Fruit fly (Drosophila melanogaster) whole organism, embryonic: Measurements from ENCODE around the gene CG9986.

Source experiments
- Bdp1 ChIP-seq: fragments of 200-800 bp; sonication (Bioruptor generic); optimal IDR thresholded peaks from 3 replicates; lab custom pipeline; 2016; ENCODE audit warnings: missing biosample characterization, missing genetic modification characterization
- Blimp-1 ChIP-seq: fragments of 200-800 bp; sonication (Bioruptor generic); optimal IDR thresholded peaks from 3 replicates; lab custom pipeline; 2018; ENCODE audit warnings: missing biosample characterization, missing genetic modification characterization, mild to moderate bottlenecking, moderate library complexity, missing genetic modification reagents
- CG10147 ChIP-seq: fragments of 200-800 bp; sonication (Bioruptor generic); optimal IDR thresholded peaks from 2 replicates; lab custom pipeline; 2019; ENCODE audit warnings: missing biosample characterization, mild to moderate bottlenecking, missing genetic modification characterization, moderate library complexity
- CG10543 ChIP-seq: fragments of 200-800 bp; sonication (Bioruptor generic); optimal IDR thresholded peaks from 3 replicates; lab custom pipeline; 2017; ENCODE audit warnings: missing biosample characterization, mild to moderate bottlenecking, missing genetic modification characterization, moderate library complexity
- CG11696 ChIP-seq: fragments of 200-800 bp; sonication (Bioruptor generic); IDR thresholded peaks from 2 replicates; pipeline ENCODE4 v1.3.6; 2022; ENCODE audit warnings: missing biosample characterization, missing genetic modification characterization
- CG12391 ChIP-seq: fragments of 200-800 bp; sonication (Bioruptor generic); optimal IDR thresholded peaks from 3 replicates; lab custom pipeline; 2018; ENCODE audit warnings: missing biosample characterization, mild to moderate bottlenecking, missing genetic modification characterization, moderate library complexity
- CG14965 ChIP-seq: fragments of 200-800 bp; sonication (Bioruptor generic); optimal IDR thresholded peaks from 2 replicates; lab custom pipeline; 2016; ENCODE audit warnings: missing biosample characterization, missing genetic modification characterization, borderline replicate concordance
- CG1832 ChIP-seq: fragments of 200-800 bp; sonication (Bioruptor generic); optimal IDR thresholded peaks from 2 replicates; lab custom pipeline; 2017; ENCODE audit warnings: missing biosample characterization, mild to moderate bottlenecking, missing genetic modification characterization, inconsistent platforms
- CG18476 ChIP-seq: fragments of 200-800 bp; sonication (Bioruptor generic); optimal IDR thresholded peaks from 2 replicates; lab custom pipeline; 2016; ENCODE audit warnings: missing biosample characterization, mild to moderate bottlenecking, missing genetic modification characterization
- CG18619 ChIP-seq: fragments of 200-800 bp; sonication (Bioruptor generic); optimal IDR thresholded peaks from 3 replicates; lab custom pipeline; 2017; ENCODE audit warnings: missing biosample characterization, mild to moderate bottlenecking, missing genetic modification characterization
- CG18764 ChIP-seq: fragments of 200-800 bp; sonication (Bioruptor generic); optimal IDR thresholded peaks from 3 replicates; lab custom pipeline; 2016; ENCODE audit warnings: missing biosample characterization, missing genetic modification characterization
- CG2712 ChIP-seq: fragments of 200-800 bp; optimal IDR thresholded peaks from 3 replicates; lab custom pipeline; 2019; ENCODE audit warnings: missing biosample characterization, mild to moderate bottlenecking, missing genetic modification characterization, moderate library complexity
- CG31388 ChIP-seq: fragments of 200-800 bp; sonication (Bioruptor generic); optimal IDR thresholded peaks from 2 replicates; lab custom pipeline; 2016; ENCODE audit warnings: missing biosample characterization, missing genetic modification characterization
- CG3838 ChIP-seq: fragments of 200-800 bp; sonication (Bioruptor generic); optimal IDR thresholded peaks from 3 replicates; lab custom pipeline; 2016; ENCODE audit warnings: missing biosample characterization, missing genetic modification characterization
- CG3995 ChIP-seq: fragments of 200-800 bp; sonication (Bioruptor generic); optimal IDR thresholded peaks from 3 replicates; lab custom pipeline; 2016; ENCODE audit warnings: missing biosample characterization, missing genetic modification characterization
- CG42726 ChIP-seq: fragments of 200-800 bp; sonication (Bioruptor generic); IDR thresholded peaks from 2 replicates; pipeline ENCODE4 v1.3.6; 2022; ENCODE audit warnings: missing biosample characterization, missing genetic modification characterization; ENCODE audit not compliant: partially characterized antibody
- CG6683 ChIP-seq: fragments of 200-800 bp; sonication (Bioruptor generic); optimal IDR thresholded peaks from 2 replicates; lab custom pipeline; 2017; ENCODE audit warnings: missing biosample characterization, mild to moderate bottlenecking, missing genetic modification characterization, missing genetic modification reagents
- CG7556 ChIP-seq: fragments of 200-800 bp; sonication (Bioruptor generic); optimal IDR thresholded peaks from 2 replicates; lab custom pipeline; 2017; ENCODE audit warnings: missing biosample characterization, mild to moderate bottlenecking, missing genetic modification characterization
- CG7928 ChIP-seq: fragments of 200-800 bp; sonication (Bioruptor generic); optimal IDR thresholded peaks from 2 replicates; lab custom pipeline; 2017; ENCODE audit warnings: missing biosample characterization, mild to moderate bottlenecking, missing genetic modification characterization
- CG8388 ChIP-seq: fragments of 200-800 bp; sonication (Bioruptor generic); optimal IDR thresholded peaks from 2 replicates; lab custom pipeline; 2019; ENCODE audit warnings: missing biosample characterization, mild to moderate bottlenecking, missing genetic modification characterization, moderate library complexity
- CG8478 ChIP-seq: fragments of >200 bp; optimal IDR thresholded peaks from 2 replicates; lab custom pipeline; 2018
- CG8765 ChIP-seq: fragments of 200-800 bp; sonication (Bioruptor generic); IDR thresholded peaks from 2 replicates; pipeline ENCODE4 v1.3.6; 2022; ENCODE audit warnings: missing biosample characterization, missing genetic modification characterization
- D ChIP-seq, 2 experiments: fragments of 200-800 bp in 1 of 2; fragments of >200 bp in 1 of 2; sonication (Bioruptor generic) in 1 of 2; optimal IDR thresholded peaks; 2 replicates in 1 of 2; 3 replicates in 1 of 2; lab custom pipeline; 2017; ENCODE audit warnings: mild to moderate bottlenecking in 1 of 2, missing biosample characterization in 1 of 2, missing genetic modification characterization in 1 of 2, missing genetic modification reagents in 1 of 2
- Dbx ChIP-seq: fragments of 200-800 bp; sonication (Bioruptor generic); IDR thresholded peaks from 3 replicates; pipeline ENCODE4 v1.3.6; 2022; ENCODE audit warnings: missing biosample characterization, missing genetic modification characterization
- Ets65A ChIP-seq: fragments of 200-800 bp; sonication (Bioruptor generic); peaks from one replicate; lab custom pipeline; 2016; ENCODE audit warnings: missing biosample characterization, missing genetic modification characterization
- HLHmδ ChIP-seq: fragments of 200-800 bp; sonication (Bioruptor generic); optimal IDR thresholded peaks from 2 replicates; lab custom pipeline; 2018; ENCODE audit warnings: missing biosample characterization, mild to moderate bottlenecking, missing genetic modification characterization, moderate library complexity
- Hmr ChIP-seq: fragments of 200-800 bp; sonication (Bioruptor generic); optimal IDR thresholded peaks from 3 replicates; lab custom pipeline; 2017; ENCODE audit warnings: mild to moderate bottlenecking, missing biosample characterization, missing genetic modification reagents, missing genetic modification characterization
- Hsf ChIP-seq: fragments of 200-800 bp; sonication (Bioruptor generic); optimal IDR thresholded peaks from 3 replicates; lab custom pipeline; 2016; ENCODE audit warnings: missing biosample characterization, missing genetic modification characterization
- Lim3 ChIP-seq: fragments of 200-800 bp; sonication (Bioruptor generic); IDR thresholded peaks from 2 replicates; pipeline ENCODE4 v1.3.6; 2022; ENCODE audit warnings: missing biosample characterization, missing genetic modification characterization
- Max ChIP-seq: fragments of 200-800 bp; sonication (Bioruptor generic); optimal IDR thresholded peaks from 2 replicates; lab custom pipeline; 2016; ENCODE audit warnings: missing biosample characterization, mild to moderate bottlenecking, missing genetic modification characterization
- Oaz ChIP-seq: fragments of 200-800 bp; sonication (Bioruptor generic); IDR thresholded peaks from 2 replicates; pipeline ENCODE4 v1.3.6; 2022; ENCODE audit warnings: missing biosample characterization, missing genetic modification characterization
- Pdp1 ChIP-seq, 2 experiments: fragments of 200-800 bp; sonication (Bioruptor generic); optimal IDR thresholded peaks; 3 replicates each; lab custom pipeline; 2016; ENCODE audit warnings: missing biosample characterization in 2 of 2, missing genetic modification characterization in 2 of 2, mild to moderate bottlenecking in 1 of 2, moderate library complexity in 1 of 2
- Xbp1 ChIP-seq: fragments of 200-800 bp; sonication (Bioruptor generic); optimal IDR thresholded peaks from 3 replicates; lab custom pipeline; 2016; ENCODE audit warnings: missing biosample characterization, mild to moderate bottlenecking, missing genetic modification characterization
- ac ChIP-seq: fragments of 200-800 bp; sonication (Bioruptor generic); optimal IDR thresholded peaks from 3 replicates; lab custom pipeline; 2017; ENCODE audit warnings: missing biosample characterization, mild to moderate bottlenecking, missing genetic modification characterization
- al ChIP-seq: fragments of 200-800 bp; sonication (Bioruptor generic); IDR thresholded peaks from 2 replicates; pipeline ENCODE4 v1.3.6; 2022; ENCODE audit warnings: missing biosample characterization, missing genetic modification characterization
- az2 ChIP-seq: fragments of 200-800 bp; sonication (Bioruptor generic); optimal IDR thresholded peaks from 3 replicates; lab custom pipeline; 2016; ENCODE audit warnings: missing biosample characterization, missing genetic modification characterization
- crol ChIP-seq: fragments of 200-800 bp; sonication (Bioruptor generic); IDR thresholded peaks from 2 replicates; pipeline ENCODE4 v1.3.6; 2022; ENCODE audit warnings: missing biosample characterization, missing genetic modification characterization
- dan ChIP-seq: fragments of 200-800 bp; sonication (Bioruptor generic); IDR thresholded peaks from 2 replicates; pipeline ENCODE4 v1.3.6; 2022; ENCODE audit warnings: missing biosample characterization, missing genetic modification characterization
- danr ChIP-seq: fragments of 200-800 bp; sonication (Bioruptor generic); IDR thresholded peaks from 2 replicates; pipeline ENCODE4 v1.3.6; 2022; ENCODE audit warnings: missing biosample characterization, missing genetic modification characterization
- fd96Cb ChIP-seq: fragments of 200-800 bp; sonication (Bioruptor generic); optimal IDR thresholded peaks from 2 replicates; lab custom pipeline; 2018; ENCODE audit warnings: missing biosample characterization, mild to moderate bottlenecking, missing genetic modification characterization, moderate library complexity
- h ChIP-seq: fragments of >200 bp; optimal IDR thresholded peaks from 2 replicates; lab custom pipeline; 2017
- hkb ChIP-seq, 2 experiments: fragments of 200-800 bp in 1 of 2; fragments of >200 bp in 1 of 2; sonication (Bioruptor generic) in 1 of 2; IDR thresholded peaks in 1 of 2; optimal IDR thresholded peaks in 1 of 2; 2 replicates each; pipeline versions ENCODE4 v1.3.6 to Lab custom; 2017 to 2022; ENCODE audit warnings: missing biosample characterization in 1 of 2, missing genetic modification characterization in 1 of 2
- hth ChIP-seq: fragments of >200 bp; optimal IDR thresholded peaks from 2 replicates; lab custom pipeline; 2017; ENCODE audit warnings: inconsistent platforms
- knrl ChIP-seq: fragments of 200-800 bp; sonication (Bioruptor generic); IDR thresholded peaks from 3 replicates; pipeline ENCODE4 v1.3.6; 2022; ENCODE audit warnings: missing biosample characterization, missing genetic modification characterization; ENCODE audit not compliant: partially characterized antibody
- nau ChIP-seq: fragments of 200-800 bp; sonication (Bioruptor generic); optimal IDR thresholded peaks from 3 replicates; lab custom pipeline; 2017; ENCODE audit warnings: missing biosample characterization, mild to moderate bottlenecking, missing genetic modification characterization, missing genetic modification reagents
- pb ChIP-seq: fragments of 200-800 bp; sonication (Bioruptor generic); optimal IDR thresholded peaks from 3 replicates; lab custom pipeline; 2016; ENCODE audit warnings: missing biosample characterization, missing genetic modification characterization
- row ChIP-seq: fragments of 200-800 bp; sonication (Bioruptor generic); IDR thresholded peaks from 3 replicates; pipeline ENCODE4 v1.3.6; 2022; ENCODE audit warnings: missing biosample characterization, missing genetic modification characterization
- tap ChIP-seq: fragments of 200-800 bp; optimal IDR thresholded peaks from 3 replicates; lab custom pipeline; 2019; ENCODE audit warnings: missing biosample characterization, mild to moderate bottlenecking, missing genetic modification characterization, moderate library complexity
- unc-4 ChIP-seq: fragments of 200-800 bp; sonication (Bioruptor generic); IDR thresholded peaks from 2 replicates; pipeline ENCODE4 v1.3.6; 2022; ENCODE audit warnings: missing biosample characterization, missing genetic modification characterization; ENCODE audit not compliant: partially characterized antibody
- unpg ChIP-seq: fragments of 200-800 bp; sonication (Bioruptor generic); optimal IDR thresholded peaks from 3 replicates; lab custom pipeline; 2018; ENCODE audit warnings: missing biosample characterization, mild to moderate bottlenecking, missing genetic modification characterization, moderate library complexity
- z ChIP-seq: fragments of 200-800 bp; sonication (Bioruptor generic); IDR thresholded peaks from 3 replicates; pipeline ENCODE4 v1.3.6; 2022; ENCODE audit warnings: missing biosample characterization, missing genetic modification characterization

CG9986 gene

dm6 chr3R:28570805-28571204 is 35.1 kb upstream of the CG9986 start (continued):
- peak; percentile 65 for TF ChIP-seq unpg (GFP tag; lab: Kevin White, UChicago)
- no peak for TF ChIP-seq Pdp1 (GFP tag; optimal IDR thresholded peaks at IDR 0.05; lab: Kevin White, UChicago)
- no peak for TF ChIP-seq hkb (optimal IDR thresholded peaks at IDR 0.05; lab: Kevin White, UChicago)
- no peak for TF ChIP-seq hkb (GFP tag; IDR thresholded peaks at IDR 0.05; lab: Robert Waterston, UW)
- no peak for TF ChIP-seq az2 (GFP tag; lab: Kevin White, UChicago)
- TF ChIP-seq crol, result no peak
- TF ChIP-seq Hsf (GFP tag; lab: Kevin White, UChicago), result peak; percentile 13
- no peak for TF ChIP-seq CG12391 (tag; lab: Kevin White, UChicago)
- TF ChIP-seq Max, result no peak
- no peak for TF ChIP-seq Bdp1 (GFP tag; lab: Kevin White, UChicago)
- TF ChIP-seq CG10147 (GFP tag; lab: Kevin White, UChicago), result peak; percentile 46
- TF ChIP-seq CG10543 (GFP tag; lab: Kevin White, UChicago), result no peak
- TF ChIP-seq CG6683 (GFP tag; lab: Kevin White, UChicago), result peak; percentile 9
- TF ChIP-seq knrl, result no peak
- no peak for TF ChIP-seq CG7928 (GFP tag; lab: Kevin White, UChicago)
- TF ChIP-seq fd96Cb (tag; lab: Kevin White, UChicago), result peak; percentile 33
- no peak for TF ChIP-seq CG18764 (GFP tag; lab: Kevin White, UChicago)
- TF ChIP-seq CG31388, result no peak
- TF ChIP-seq Ets65A (GFP tag; lab: Kevin White, UChicago), result no peak
- no peak for TF ChIP-seq HLHmδ
- TF ChIP-seq danr (GFP tag; lab: Robert Waterston, UW), result no peak
- TF ChIP-seq pb (GFP tag; lab: Kevin White, UChicago), result no peak
- TF ChIP-seq CG11696, result no peak
- no peak for TF ChIP-seq CG3995 (GFP tag; lab: Kevin White, UChicago)
- TF ChIP-seq Hmr (GFP tag; lab: Kevin White, UChicago), result peak; percentile 68
- no peak for TF ChIP-seq CG3838 (GFP tag; lab: Kevin White, UChicago)
- no peak for TF ChIP-seq D (optimal IDR thresholded peaks at IDR 0.05; lab: Kevin White, UChicago)
- TF ChIP-seq D (GFP tag; optimal IDR thresholded peaks at IDR 0.05; lab: Kevin White, UChicago), result no peak
- TF ChIP-seq al, result no peak
- TF ChIP-seq Dbx (GFP tag; lab: Robert Waterston, UW), result peak; percentile 33; the same call in 1 of the 3 replicates
- TF ChIP-seq z (GFP tag; lab: Robert Waterston, UW), result no peak
- TF ChIP-seq CG2712 (tag; lab: Kevin White, UChicago), result peak; percentile 25
- TF ChIP-seq CG18619, result peak; percentile 33
- TF ChIP-seq h (lab: Kevin White, UChicago), result no peak
- no peak for TF ChIP-seq CG14965 (GFP tag; lab: Kevin White, UChicago)
- TF ChIP-seq Lim3 (GFP tag; lab: Robert Waterston, UW), result no peak
- peak; percentile 38 for TF ChIP-seq CG7556
- TF ChIP-seq Xbp1 (GFP tag; lab: Kevin White, UChicago), result no peak
- TF ChIP-seq Oaz (GFP tag; lab: Robert Waterston, UW), result no peak
- peak; percentile 64 for TF ChIP-seq nau (GFP tag; lab: Kevin White, UChicago)
- TF ChIP-seq row, result no peak
- TF ChIP-seq CG1832 (GFP tag; lab: Kevin White, UChicago), result no peak
- TF ChIP-seq CG18476 (GFP tag; lab: Kevin White, UChicago), result no peak
- TF ChIP-seq dan (GFP tag; lab: Robert Waterston, UW), result no peak
- peak; percentile 14 for TF ChIP-seq tap (tag; lab: Kevin White, UChicago)
- TF ChIP-seq CG8388 (GFP tag; lab: Kevin White, UChicago), result no peak
- peak; percentile 5 for TF ChIP-seq ac (GFP tag; lab: Kevin White, UChicago)
- peak; percentile 31 for TF ChIP-seq Blimp-1 (GFP tag; lab: Kevin White, UChicago)
- TF ChIP-seq CG8765 (GFP tag; lab: Robert Waterston, UW), result no peak
- TF ChIP-seq unc-4, result no peak
- TF ChIP-seq CG8478 (lab: Kevin White, UChicago), result no peak
- no peak for TF ChIP-seq CG42726 (GFP tag; lab: Robert Waterston, UW)
- no peak for TF ChIP-seq hth
